Worm (Caenorhabditis elegans) whole organism, late embryonic: ENCODE measurements around the gene Y25C1A.8.

ENCODE experiments used
- C08G9.2 ChIP-seq: sonication (generic microtip); optimal IDR thresholded peaks from 2 replicates; lab custom pipeline; 2016; ENCODE audit warnings: mild to moderate bottlenecking, missing genetic modification characterization, moderate library complexity, missing compliant biosample characterization
- K02D7.2 ChIP-seq: sonication (generic microtip); optimal IDR thresholded peaks from 2 replicates; lab custom pipeline; 2017; ENCODE audit warnings: mild to moderate bottlenecking, missing genetic modification characterization, missing compliant biosample characterization
- K09A11.1 ChIP-seq: sonication (generic microtip); optimal IDR thresholded peaks from 2 replicates; lab custom pipeline; 2017; ENCODE audit warnings: antibody characterized with exemption, mild to moderate bottlenecking, missing genetic modification characterization, missing compliant biosample characterization; ENCODE audit not compliant: insufficient read depth
- ceh-18 ChIP-seq: sonication (generic microtip); optimal IDR thresholded peaks from 2 replicates; lab custom pipeline; 2016; ENCODE audit warnings: missing genetic modification characterization, missing compliant biosample characterization
- ceh-19 ChIP-seq: fragments of 200-800 bp; sonication (Bioruptor generic); optimal IDR thresholded peaks from 2 replicates; lab custom pipeline; 2018; ENCODE audit warnings: mild to moderate bottlenecking, missing genetic modification characterization, missing compliant biosample characterization
- ceh-2 ChIP-seq: sonication (generic microtip); optimal IDR thresholded peaks from 2 replicates; lab custom pipeline; 2016; ENCODE audit warnings: missing genotype, missing genetic modification characterization, missing compliant biosample characterization
- ceh-22 ChIP-seq: sonication (generic microtip); optimal IDR thresholded peaks from 2 replicates; lab custom pipeline; 2017; ENCODE audit warnings: missing biosample characterization, missing genetic modification characterization
- ceh-30 ChIP-seq: fragments of 150-350 bp; optimal IDR thresholded peaks from 2 replicates; lab custom pipeline; 2014; ENCODE audit warnings: missing biosample characterization, missing genetic modification characterization
- ceh-34 ChIP-seq: sonication (generic microtip); optimal IDR thresholded peaks from 2 replicates; lab custom pipeline; 2016; ENCODE audit warnings: mild to moderate bottlenecking, missing genetic modification characterization, missing compliant biosample characterization
- ceh-45 ChIP-seq: fragments of 200-800 bp; sonication (Bioruptor generic); IDR thresholded peaks from 2 replicates; pipeline ENCODE4 v1.3.6; 2022; ENCODE audit warnings: missing genetic modification reagents, missing genetic modification characterization, missing compliant biosample characterization
- ceh-48 ChIP-seq: sonication (generic microtip); optimal IDR thresholded peaks from 2 replicates; lab custom pipeline; 2016; ENCODE audit warnings: missing genetic modification characterization, inconsistent platforms, missing compliant biosample characterization
- ceh-6 ChIP-seq: fragments of 200-800 bp; sonication (Bioruptor generic); optimal IDR thresholded peaks from 2 replicates; lab custom pipeline; 2018; ENCODE audit warnings: mild to moderate bottlenecking, missing genetic modification characterization, missing compliant biosample characterization
- ceh-9 ChIP-seq: sonication (generic microtip); optimal IDR thresholded peaks from 2 replicates; lab custom pipeline; 2016; ENCODE audit warnings: mild to moderate bottlenecking, missing genetic modification characterization, inconsistent platforms, missing compliant biosample characterization
- che-1 ChIP-seq: sonication (generic microtip); optimal IDR thresholded peaks from 2 replicates; lab custom pipeline; 2016; ENCODE audit warnings: mild to moderate bottlenecking, missing genetic modification characterization, missing compliant biosample characterization
- ets-4 ChIP-seq: sonication (generic microtip); optimal IDR thresholded peaks from 2 replicates; lab custom pipeline; 2016; ENCODE audit warnings: missing genetic modification characterization, missing compliant biosample characterization
- hlh-13 ChIP-seq: fragments of 200-800 bp; sonication (Bioruptor generic); optimal IDR thresholded peaks from 2 replicates; lab custom pipeline; 2018; ENCODE audit warnings: mild to moderate bottlenecking, missing genetic modification characterization, missing compliant biosample characterization
- hlh-30 ChIP-seq: sonication (generic microtip); optimal IDR thresholded peaks from 2 replicates; lab custom pipeline; 2017; ENCODE audit warnings: antibody characterized with exemption, missing genetic modification characterization, missing compliant biosample characterization; ENCODE audit not compliant: insufficient read depth
- lim-6 ChIP-seq: sonication (generic microtip); optimal IDR thresholded peaks from 2 replicates; lab custom pipeline; 2016; ENCODE audit warnings: missing genetic modification characterization, missing compliant biosample characterization
- madf-2 ChIP-seq: sonication (generic microtip); optimal IDR thresholded peaks from 2 replicates; lab custom pipeline; 2017; ENCODE audit warnings: missing genetic modification characterization, missing compliant biosample characterization
- mec-3 ChIP-seq: sonication (generic microtip); optimal IDR thresholded peaks from 2 replicates; lab custom pipeline; 2016; ENCODE audit warnings: borderline replicate concordance, missing genetic modification characterization, missing compliant biosample characterization
- nhr-11 ChIP-seq: fragments of 150-350 bp; optimal IDR thresholded peaks from 2 replicates; lab custom pipeline; 2014; ENCODE audit warnings: missing biosample characterization, missing genetic modification characterization
- nhr-232 ChIP-seq: sonication (generic microtip); optimal IDR thresholded peaks from 2 replicates; lab custom pipeline; 2016; ENCODE audit warnings: missing genetic modification characterization, missing compliant biosample characterization
- npax-4 ChIP-seq: sonication (generic microtip); optimal IDR thresholded peaks from 2 replicates; lab custom pipeline; 2016; ENCODE audit warnings: missing genetic modification characterization, missing compliant biosample characterization
- pag-3 ChIP-seq: sonication (generic microtip); optimal IDR thresholded peaks from 2 replicates; lab custom pipeline; 2016; ENCODE audit warnings: missing compliant biosample characterization, missing genetic modification characterization, borderline replicate concordance
- pha-2 ChIP-seq: sonication (generic microtip); optimal IDR thresholded peaks from 2 replicates; lab custom pipeline; 2017; ENCODE audit warnings: mild to moderate bottlenecking, missing genetic modification characterization, missing compliant biosample characterization
- pha-4 ChIP-seq: fragments of 150-350 bp; optimal IDR thresholded peaks from 2 replicates; lab custom pipeline; 2018; ENCODE audit warnings: missing biosample characterization, missing genetic modification reagents, missing genetic modification characterization
- pros-1 ChIP-seq: fragments of 150-350 bp; optimal IDR thresholded peaks from 2 replicates; lab custom pipeline; 2014; ENCODE audit warnings: missing biosample characterization, missing genetic modification reagents, missing genetic modification characterization
- ref-2 ChIP-seq: sonication (generic microtip); optimal IDR thresholded peaks from 2 replicates; lab custom pipeline; 2016; ENCODE audit warnings: missing genetic modification characterization, missing compliant biosample characterization
- rnt-1 ChIP-seq: sonication (generic microtip); optimal IDR thresholded peaks from 2 replicates; lab custom pipeline; 2016; ENCODE audit warnings: missing genetic modification characterization, missing compliant biosample characterization
- sdc-2 ChIP-seq: sonication (generic microtip); optimal IDR thresholded peaks from 2 replicates; lab custom pipeline; 2016; ENCODE audit warnings: missing genotype, missing genetic modification characterization, missing compliant biosample characterization
- sox-2 ChIP-seq: fragments of 200-800 bp; sonication (Bioruptor generic); IDR thresholded peaks from 2 replicates; pipeline ENCODE4 v1.3.6; 2022; ENCODE audit warnings: missing genetic modification reagents, missing genetic modification characterization, missing compliant biosample characterization
- sox-4 ChIP-seq: sonication (generic microtip); optimal IDR thresholded peaks from 2 replicates; lab custom pipeline; 2017; ENCODE audit warnings: mild to moderate bottlenecking, missing genetic modification characterization, inconsistent platforms, missing compliant biosample characterization
- syd-9 ChIP-seq: sonication (generic microtip); optimal IDR thresholded peaks from 2 replicates; lab custom pipeline; 2016; ENCODE audit warnings: mild to moderate bottlenecking, missing genetic modification characterization, moderate library complexity, missing compliant biosample characterization
- tbx-7 ChIP-seq: sonication (generic microtip); optimal IDR thresholded peaks from 2 replicates; lab custom pipeline; 2016; ENCODE audit warnings: missing genotype, missing genetic modification characterization, missing compliant biosample characterization
- unc-3 ChIP-seq, 2 experiments: fragments of 200-800 bp in 1 of 2; sonication (Bioruptor generic) in 1 of 2; sonication (generic microtip) in 1 of 2; conservative IDR thresholded peaks in 1 of 2; optimal IDR thresholded peaks in 1 of 2; 2 replicates each; pipeline versions ENCODE4 v1.3.6 to Lab custom; 2016 to 2022; ENCODE audit warnings: missing compliant biosample characterization in 2 of 2, missing genetic modification characterization in 2 of 2, missing genetic modification reagents in 1 of 2
- unc-55 ChIP-seq: sonication (generic microtip); optimal IDR thresholded peaks from 2 replicates; lab custom pipeline; 2017; ENCODE audit warnings: missing biosample characterization, missing genetic modification reagents, missing genetic modification characterization
- unc-86 ChIP-seq: sonication (generic microtip); optimal IDR thresholded peaks from 2 replicates; lab custom pipeline; 2016; ENCODE audit warnings: missing genetic modification characterization, missing compliant biosample characterization
- zip-5 ChIP-seq: sonication (generic microtip); optimal IDR thresholded peaks from 2 replicates; lab custom pipeline; 2016; ENCODE audit warnings: missing genetic modification characterization, missing compliant biosample characterization

Y25C1A.8 gene

ce11 chrII:3078496-3078895 is 1.7 kb upstream of the Y25C1A.8 start, which contains the start of gene copb-1:
Gene copb-1 (plus strand): TSS chrII:3078796.
- no peak for TF ChIP-seq hlh-13 (GFP tag; lab: Kevin White, UChicago)
- TF ChIP-seq unc-3 (GFP tag; conservative IDR thresholded peaks at IDR 0.05; lab: Robert Waterston, UW): no peak
- TF ChIP-seq unc-3 (tag; optimal IDR thresholded peaks at IDR 0.05; lab: Kevin White, UChicago): no peak
- TF ChIP-seq ceh-6 (GFP tag; lab: Kevin White, UChicago): no peak
- no peak for TF ChIP-seq hlh-30 (tag; lab: Kevin White, UChicago)
- no peak for TF ChIP-seq ceh-18 (tag; lab: Kevin White, UChicago)
- TF ChIP-seq ceh-19 (GFP tag; lab: Kevin White, UChicago): no peak
- no peak for TF ChIP-seq mec-3 (tag; lab: Kevin White, UChicago)
- TF ChIP-seq nhr-11 (tag; lab: Kevin White, UChicago): no peak
- TF ChIP-seq C08G9.2: no peak
- no peak for TF ChIP-seq pag-3 (tag; lab: Kevin White, UChicago)
- no peak for TF ChIP-seq ceh-30 (tag; lab: Kevin White, UChicago)
- TF ChIP-seq che-1 (tag; lab: Kevin White, UChicago): no peak
- no peak for TF ChIP-seq sox-4 (tag; lab: Kevin White, UChicago)
- TF ChIP-seq ceh-45 (GFP tag; lab: Robert Waterston, UW): no peak
- no peak for TF ChIP-seq rnt-1 (tag; lab: Kevin White, UChicago)
- no peak for TF ChIP-seq sdc-2 (tag; lab: Kevin White, UChicago)
- TF ChIP-seq syd-9: no peak
- no peak for TF ChIP-seq ref-2 (tag; lab: Kevin White, UChicago)
- no peak for TF ChIP-seq npax-4

ce11 chrII:3071012-3071749 is 5.6 kb downstream of the Y25C1A.8 start, which contains the start of gene Y25C1A.7:
Gene Y25C1A.7 (minus strand): TSS chrII:3071062.
- TF ChIP-seq ceh-34 (no peak), unc-55 (GFP tag; lab: Kevin White, UChicago) (no peak)

ce11 chrII:3070182-3070581 is 6.6 kb downstream of the Y25C1A.8 start:
- TF ChIP-seq hlh-13 (GFP tag; lab: Kevin White, UChicago): no peak
- TF ChIP-seq ceh-48: peak; percentile 39
- no peak for TF ChIP-seq unc-55 (GFP tag; lab: Kevin White, UChicago)
- TF ChIP-seq, all 69 proteins: peak for 1

ce11 chrII:3068646-3069045 is 8.1 kb downstream of the Y25C1A.8 start:
- TF ChIP-seq ceh-22 (tag; lab: Kevin White, UChicago): no peak
- TF ChIP-seq ceh-19 (GFP tag; lab: Kevin White, UChicago): no peak
- no peak for TF ChIP-seq zip-5 (tag; lab: Kevin White, UChicago)
- peak; percentile 16 for TF ChIP-seq ceh-48
- TF ChIP-seq nhr-11 (tag; lab: Kevin White, UChicago): no peak
- TF ChIP-seq unc-55 (GFP tag; lab: Kevin White, UChicago): no peak
- TF ChIP-seq tbx-7 (tag; lab: Kevin White, UChicago): no peak

- no peak for TF ChIP-seq C08G9.2
- TF ChIP-seq unc-3 (GFP tag; conservative IDR thresholded peaks at IDR 0.05; lab: Robert Waterston, UW): no peak
- no peak for TF ChIP-seq unc-3 (tag; optimal IDR thresholded peaks at IDR 0.05; lab: Kevin White, UChicago)
- no peak for TF ChIP-seq ceh-48
- no peak for TF ChIP-seq ceh-6 (GFP tag; lab: Kevin White, UChicago)
- TF ChIP-seq pros-1 (tag; lab: Kevin White, UChicago): no peak
- TF ChIP-seq madf-2: no peak
- no peak for TF ChIP-seq nhr-11 (tag; lab: Kevin White, UChicago)
- no peak for TF ChIP-seq K02D7.2
- TF ChIP-seq K09A11.1: no peak
- no peak for TF ChIP-seq sox-2
- no peak for TF ChIP-seq hlh-30 (tag; lab: Kevin White, UChicago)
- TF ChIP-seq ceh-2 (tag; lab: Kevin White, UChicago): no peak
- TF ChIP-seq ets-4 (tag; lab: Kevin White, UChicago): no peak
- TF ChIP-seq pha-2: no peak
- no peak for TF ChIP-seq nhr-232 (tag; lab: Kevin White, UChicago)
- no peak for TF ChIP-seq ceh-9 (tag; lab: Kevin White, UChicago)
- TF ChIP-seq lim-6 (tag; lab: Kevin White, UChicago): no peak
- TF ChIP-seq pha-4: no peak
- no peak for TF ChIP-seq unc-86 (tag; lab: Kevin White, UChicago)
Observed at ce11 chrII:3067896-3068295, 8.9 kb downstream of the Y25C1A.8 start.
